Worm (Caenorhabditis elegans) whole organism, L4/young adult: ENCODE data around the gene srv-28.

Experiments used
- W03F9.2 ChIP-seq: fragments of 150-350 bp; optimal IDR thresholded peaks from 2 replicates; lab custom pipeline; 2014; ENCODE audit warnings: missing biosample characterization, missing genetic modification characterization
- dao-5 ChIP-seq: sonication (generic microtip); optimal IDR thresholded peaks from 2 replicates; lab custom pipeline; 2016; ENCODE audit warnings: missing genotype, missing genetic modification characterization, moderate library complexity, missing compliant biosample characterization
- him-1 ChIP-seq: sonication (generic microtip); optimal IDR thresholded peaks from 2 replicates; lab custom pipeline; 2016; ENCODE audit warnings: missing genotype, missing genetic modification reagents, missing genetic modification characterization, missing compliant biosample characterization

The srv-28 gene

ce11 chrIV:6225143-6225542, 38.0 kb downstream of the srv-28 start, which contains the start of gene C49A9.2:
Gene C49A9.2, plus strand, starts transcription at chrIV:6225443.
- TF ChIP-seq W03F9.2 (tag; lab: Kevin White, UChicago) (no peak), dao-5 (no peak), him-1 (tag; lab: Kevin White, UChicago) (no peak)

ce11 chrIV:6221878-6222277, 41.3 kb downstream of the srv-28 start, which contains the start of gene C49A9.3:
Gene C49A9.3, plus strand, starts transcription at chrIV:6222089.
- no peak for TF ChIP-seq W03F9.2 (tag; lab: Kevin White, UChicago)
- TF ChIP-seq him-1 (tag; lab: Kevin White, UChicago) = no peak
- TF ChIP-seq dao-5 = no peak

ce11 chrIV:6219429-6219828, 43.7 kb downstream of the srv-28 start, which contains the start of gene C49A9.4:
Gene C49A9.4, plus strand, starts transcription at chrIV:6219693.
- TF ChIP-seq him-1 (tag; lab: Kevin White, UChicago) (no peak), W03F9.2 (tag; lab: Kevin White, UChicago) (no peak), dao-5 (no peak)

- TF ChIP-seq him-1 (tag; lab: Kevin White, UChicago) = no peak
- TF ChIP-seq W03F9.2 (tag; lab: Kevin White, UChicago) = no peak
- TF ChIP-seq dao-5 = no peak
These were observed 45.6 kb downstream of the srv-28 start for ce11 chrIV:6217503-6217902.

- no peak for TF ChIP-seq him-1 (tag; lab: Kevin White, UChicago)
- TF ChIP-seq dao-5 = no peak
- no peak for TF ChIP-seq W03F9.2 (tag; lab: Kevin White, UChicago)
These were observed 46.1 kb downstream of the srv-28 start, which contains the start of gene C49A9.9 for ce11 chrIV:6217066-6217465. Gene C49A9.9, plus strand, starts transcription at chrIV:6217372.

- no peak for TF ChIP-seq him-1 (tag; lab: Kevin White, UChicago)
- no peak for TF ChIP-seq W03F9.2 (tag; lab: Kevin White, UChicago)
These were observed 49.7 kb downstream of the srv-28 start, which contains the start of gene C49A9.5 for ce11 chrIV:6213403-6213802. Gene C49A9.5, plus strand, starts transcription at chrIV:6213673.
